Worm (Caenorhabditis elegans) whole organism, L3 larva: ENCODE data around the gene dhhc-13.

Source experiments
- lin-39 ChIP-seq: fragments of 150-350 bp; optimal IDR thresholded peaks from 2 replicates; lab custom pipeline; 2018; ENCODE audit warnings: missing biosample characterization, missing genetic modification reagents, missing genetic modification characterization
- lsy-12 ChIP-seq: sonication (generic microtip); optimal IDR thresholded peaks from 2 replicates; lab custom pipeline; 2016; ENCODE audit warnings: mild to moderate bottlenecking, missing genetic modification characterization, missing compliant biosample characterization
- nhr-11 ChIP-seq: fragments of 150-350 bp; optimal IDR thresholded peaks from 2 replicates; lab custom pipeline; 2014; ENCODE audit warnings: missing biosample characterization, missing genetic modification characterization
- nhr-25 ChIP-seq: sonication (generic microtip); optimal IDR thresholded peaks from 2 replicates; lab custom pipeline; 2017; ENCODE audit warnings: missing biosample characterization, missing genetic modification characterization

- no peak for TF ChIP-seq nhr-11 (tag; lab: Kevin White, UChicago)
- TF ChIP-seq lin-39 (tag; lab: Kevin White, UChicago): no peak
- no peak for TF ChIP-seq lsy-12 (tag; lab: Kevin White, UChicago)
- TF ChIP-seq nhr-25 (tag; lab: Kevin White, UChicago): no peak
Observed at ce11 chrIV:5924241-5924640, 7.1 kb downstream of the dhhc-13 start.
